Fruit fly (Drosophila melanogaster): ENCODE results near the gene CG11656.

Gene CG11656

DNA sequence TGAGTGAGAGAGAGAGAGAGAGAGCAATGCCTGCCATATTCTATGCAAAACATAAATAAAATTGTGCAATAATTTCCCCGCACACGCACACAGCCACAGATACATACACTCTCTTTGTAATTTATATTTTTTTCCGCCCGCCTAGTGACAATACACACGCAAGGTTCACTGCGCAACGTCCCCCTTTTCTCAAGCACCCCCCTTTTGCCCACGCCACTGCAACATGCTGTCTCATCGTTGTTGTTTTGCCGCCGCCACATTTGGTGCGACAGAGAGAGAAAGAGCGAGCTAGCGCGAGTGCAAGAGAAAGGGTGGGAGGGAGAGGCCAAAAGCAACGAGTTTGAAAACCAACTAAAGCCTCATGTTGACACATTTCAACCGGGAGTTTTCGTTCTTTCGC, 2.7 kb downstream of the CG11656 start (continued):
- TF ChIP-seq Camta (GFP tag; optimal IDR thresholded peaks at IDR 0.05), result peak; percentile 58
- TF ChIP-seq CG17802 (tag; optimal IDR thresholded peaks at IDR 0.05), result no peak
- no peak for TF ChIP-seq CG17912 (GFP tag; optimal IDR thresholded peaks at IDR 0.05)
- TF ChIP-seq sima (GFP tag; optimal IDR thresholded peaks at IDR 0.05), result no peak
- TF ChIP-seq CG10274 (GFP tag; optimal IDR thresholded peaks at IDR 0.05), result no peak
- no peak for TF ChIP-seq Scr (GFP tag; IDR thresholded peaks at IDR 0.05; ENCODE audit: partially characterized antibody)
- TF ChIP-seq CG30431 (GFP tag; optimal IDR thresholded peaks at IDR 0.05), result peak; percentile 1
- TF ChIP-seq Sox100B (GFP tag; optimal IDR thresholded peaks at IDR 0.05), result no peak
- TF ChIP-seq az2 (GFP tag; optimal IDR thresholded peaks at IDR 0.05), result peak; percentile 3
- peak; percentile 55; the same call in 1 of the 2 replicates for TF ChIP-seq ranshi (GFP tag; IDR thresholded peaks at IDR 0.05)
- peak; percentile 21 for TF ChIP-seq tx (GFP tag; optimal IDR thresholded peaks at IDR 0.05)
- TF ChIP-seq bowl (GFP tag; IDR thresholded peaks at IDR 0.05), result peak; percentile 51; the same call in 1 of the 2 replicates
- TF ChIP-seq CG31365 (tag; optimal IDR thresholded peaks at IDR 0.05), result no peak
- TF ChIP-seq repo (GFP tag; optimal IDR thresholded peaks at IDR 0.05), result peak; percentile 47
- no peak for TF ChIP-seq Sox102F (GFP tag; optimal IDR thresholded peaks at IDR 0.05)
- TF ChIP-seq org-1 (GFP tag; optimal IDR thresholded peaks at IDR 0.05), result peak; percentile 62
- peak; percentile 24; the same call in 2 of the 3 replicates for TF ChIP-seq croc (GFP tag; conservative IDR thresholded peaks at IDR 0.05)
- TF ChIP-seq gsb (GFP tag; IDR thresholded peaks at IDR 0.05), result peak; percentile 65
- TF ChIP-seq sna (GFP tag; IDR thresholded peaks at IDR 0.05; ENCODE audit: partially characterized antibody), result no peak
- peak; percentile 67 for TF ChIP-seq lmd (GFP tag; IDR thresholded peaks at IDR 0.05)
- TF ChIP-seq CG15011 (GFP tag; optimal IDR thresholded peaks at IDR 0.05), result no peak
- peak; percentile 59 for TF ChIP-seq Meics (GFP tag; optimal IDR thresholded peaks at IDR 0.05)
- peak; percentile 42; the same call in 1 of the 2 replicates for TF ChIP-seq CG11696 (GFP tag; IDR thresholded peaks at IDR 0.05)
- TF ChIP-seq MBD-R2 (GFP tag; IDR thresholded peaks at IDR 0.05), result peak; percentile 35; the same call in 1 of the 2 replicates
- TF ChIP-seq Doc3 (GFP tag; IDR thresholded peaks at IDR 0.05; ENCODE audit: partially characterized antibody), result no peak
- TF ChIP-seq CG14050 (GFP tag; IDR thresholded peaks at IDR 0.05), result peak; percentile 55
- peak; percentile 80 for TF ChIP-seq ken (GFP tag; IDR thresholded peaks at IDR 0.05)
- no peak for TF ChIP-seq pita (GFP tag; optimal IDR thresholded peaks at IDR 0.05)
- TF ChIP-seq CG6175 (GFP tag; IDR thresholded peaks at IDR 0.05), result 0 out of 3 replicates have a peak, but pooled peaks have one; percentile 65
- TF ChIP-seq CG4730 (GFP tag; IDR thresholded peaks at IDR 0.05), result 0 out of 2 replicates have a peak, but pooled peaks have one; percentile 31
- TF ChIP-seq CG30020 (tag; optimal IDR thresholded peaks at IDR 0.05), result no peak
- peak; percentile 77 for TF ChIP-seq Ada2b (GFP tag; IDR thresholded peaks at IDR 0.05)
- peak; percentile 63 for TF ChIP-seq tin (GFP tag; optimal IDR thresholded peaks at IDR 0.05)
- peak; percentile 72 for TF ChIP-seq phol (tag; optimal IDR thresholded peaks at IDR 0.05)
- peak; percentile 60; the same call in 1 of the 2 replicates for TF ChIP-seq CG8765 (GFP tag; IDR thresholded peaks at IDR 0.05)
- TF ChIP-seq knrl (GFP tag; IDR thresholded peaks at IDR 0.05; ENCODE audit: partially characterized antibody), result peak; percentile 16; the same call in 1 of the 3 replicates
- no peak for TF ChIP-seq eve (GFP tag; optimal IDR thresholded peaks at IDR 0.05)
- TF ChIP-seq nerfin-2 (GFP tag; IDR thresholded peaks at IDR 0.05; ENCODE audit: partially characterized antibody), result no peak
- peak; percentile 67 for TF ChIP-seq Xbp1 (GFP tag; optimal IDR thresholded peaks at IDR 0.05)
- peak; percentile 26 for TF ChIP-seq CG12659 (GFP tag; optimal IDR thresholded peaks at IDR 0.05)
- TF ChIP-seq nau (GFP tag; optimal IDR thresholded peaks at IDR 0.05), result no peak
- TF ChIP-seq CG2202 (tag; optimal IDR thresholded peaks at IDR 0.05), result peak; percentile 28
- peak; percentile 80 for TF ChIP-seq kay (GFP tag; optimal IDR thresholded peaks at IDR 0.05)
- TF ChIP-seq CG18476 (GFP tag; optimal IDR thresholded peaks at IDR 0.05), result no peak
- peak; percentile 27 for TF ChIP-seq CG12104 (GFP tag; optimal IDR thresholded peaks at IDR 0.05)
- TF ChIP-seq CG12071 (GFP tag; optimal IDR thresholded peaks at IDR 0.05), result no peak
- peak; percentile 68 for TF ChIP-seq sqz (GFP tag; optimal IDR thresholded peaks at IDR 0.05)
- peak; percentile 16 for TF ChIP-seq CG10654 (GFP tag; optimal IDR thresholded peaks at IDR 0.05)
- TF ChIP-seq luna (GFP tag; optimal IDR thresholded peaks at IDR 0.05), result no peak
- TF ChIP-seq amos (GFP tag; IDR thresholded peaks at IDR 0.05; ENCODE audit: partially characterized antibody), result no peak
- TF ChIP-seq CG10431 (GFP tag; optimal IDR thresholded peaks at IDR 0.05), result no peak

All from whole organism, embryonic.